Fruit fly (Drosophila melanogaster): Measurements from ENCODE around the gene bur.

The bur gene

dm6 chr2L:21189273-21189781 is 9.8 kb upstream of the bur start:
- no peak for TF ChIP-seq CTCF (optimal IDR thresholded peaks at IDR 0.05)
- no peak for TF ChIP-seq CG8478 (optimal IDR thresholded peaks at IDR 0.05)

dm6 chr2L:21187753-21188152 is 8.3 kb upstream of the bur start:
- TF ChIP-seq CTCF (optimal IDR thresholded peaks at IDR 0.05) (no peak), CG8478 (optimal IDR thresholded peaks at IDR 0.05) (no peak)

- TF ChIP-seq CG8478 (optimal IDR thresholded peaks at IDR 0.05) (no peak), CTCF (optimal IDR thresholded peaks at IDR 0.05) (no peak)
Observed at dm6 chr2L:21179217-21179520, 314 bp downstream of the bur start.

- TF ChIP-seq CTCF (optimal IDR thresholded peaks at IDR 0.05) (no peak), CG8478 (optimal IDR thresholded peaks at IDR 0.05) (no peak)
Observed at dm6 chr2L:21178436-21179216, 857 bp downstream of the bur start.

dm6 chr2L:21172922-21173321 is 6.6 kb downstream of the bur start, which contains the start of gene CG31627:
Gene CG31627 (plus strand): TSS chr2L:21173222.
- TF ChIP-seq CG8478 (optimal IDR thresholded peaks at IDR 0.05) (no peak), CTCF (optimal IDR thresholded peaks at IDR 0.05) (no peak)

dm6 chr2L:21169863-21170262 is 9.6 kb downstream of the bur start:
- TF ChIP-seq CG8478 (optimal IDR thresholded peaks at IDR 0.05): no peak
- no peak for TF ChIP-seq CTCF (optimal IDR thresholded peaks at IDR 0.05)

- no peak for TF ChIP-seq CG8478 (optimal IDR thresholded peaks at IDR 0.05)
- no peak for TF ChIP-seq CTCF (optimal IDR thresholded peaks at IDR 0.05)
Observed at dm6 chr2L:21169160-21169624, 10.3 kb downstream of the bur start.

- TF ChIP-seq CTCF (optimal IDR thresholded peaks at IDR 0.05): no peak
- no peak for TF ChIP-seq CG8478 (optimal IDR thresholded peaks at IDR 0.05)
Observed at dm6 chr2L:21168295-21169159, 11.0 kb downstream of the bur start, which contains the start of the genes mAcon1, CG43345 and CG43346. Gene mAcon1 (plus strand): TSS chr2L:21168570. Gene CG43345 (minus strand): TSS chr2L:21168581. Gene CG43346 (minus strand): TSS chr2L:21168581.

dm6 chr2L:21166422-21166821 is 13.1 kb downstream of the bur start:
- no peak for TF ChIP-seq CTCF (optimal IDR thresholded peaks at IDR 0.05)

dm6 chr2L:21163311-21163842 is 16.1 kb downstream of the bur start, which contains the start of gene Noc2:
Gene Noc2 (plus strand): TSS chr2L:21163641.
- TF ChIP-seq CG8478 (optimal IDR thresholded peaks at IDR 0.05) (no peak), CTCF (optimal IDR thresholded peaks at IDR 0.05) (no peak)

- no peak for TF ChIP-seq CG8478 (optimal IDR thresholded peaks at IDR 0.05)
- TF ChIP-seq CTCF (optimal IDR thresholded peaks at IDR 0.05): no peak
Observed at dm6 chr2L:21162875-21163274, 16.6 kb downstream of the bur start, which contains the start of gene Nbr. Gene Nbr (minus strand): TSS chr2L:21163083.

dm6 chr2L:21158554-21158953 is 20.9 kb downstream of the bur start, which contains the start of the genes Coq3 and Pld3:
Gene Coq3 (minus strand): TSS chr2L:21158611.
Gene Pld3 (plus strand): TSS chr2L:21158847.
- TF ChIP-seq CG8478 (optimal IDR thresholded peaks at IDR 0.05) (no peak), CTCF (optimal IDR thresholded peaks at IDR 0.05) (no peak)

dm6 chr2L:21156156-21157040 is 23.1 kb downstream of the bur start, which contains the start of the genes Mpp6 and E2f2:
Gene Mpp6 (plus strand): TSS chr2L:21156288.
Gene E2f2 (minus strand): TSS chr2L:21156749.
- TF ChIP-seq CTCF (optimal IDR thresholded peaks at IDR 0.05) (no peak), CG8478 (optimal IDR thresholded peaks at IDR 0.05) (no peak)

dm6 chr2L:21153844-21154243 is 25.6 kb downstream of the bur start:
- no peak for TF ChIP-seq CTCF (optimal IDR thresholded peaks at IDR 0.05)
- TF ChIP-seq CG8478 (optimal IDR thresholded peaks at IDR 0.05): no peak

Measured in S2 (cell line).